Fruit fly (Drosophila melanogaster): ENCODE measurements around the gene TfIIB.

The TfIIB gene

DNA sequence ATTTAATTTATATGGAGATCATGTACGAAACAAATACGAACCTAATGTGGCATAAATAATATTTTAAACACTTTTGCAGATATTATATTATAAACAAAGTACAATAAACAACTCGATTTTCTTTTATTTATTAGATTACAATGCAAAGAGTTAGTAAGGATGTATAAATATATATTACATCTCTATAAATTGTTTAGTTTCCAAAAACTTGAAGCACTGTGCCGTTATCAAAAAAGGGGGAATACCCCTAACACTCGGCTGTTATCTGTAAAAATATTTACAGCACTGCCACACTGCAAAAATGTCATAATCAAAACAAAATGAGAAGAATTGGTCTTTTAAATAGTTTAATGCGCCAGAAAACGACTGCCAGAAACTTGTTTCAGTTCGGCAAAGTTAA lies 2.6 kb upstream of the TfIIB start, which contains the start of gene CG5188 (continued):
- no peak for TF ChIP-seq spab (GFP tag; optimal IDR thresholded peaks at IDR 0.05)
- peak; percentile 15 for TF ChIP-seq Hr39 (GFP tag; optimal IDR thresholded peaks at IDR 0.05)
- TF ChIP-seq Lpt (GFP tag; optimal IDR thresholded peaks at IDR 0.05), result peak; percentile 4
- no peak for TF ChIP-seq CG9139 (GFP tag; optimal IDR thresholded peaks at IDR 0.05)

- TF ChIP-seq fkh (GFP tag; optimal IDR thresholded peaks at IDR 0.05) (peak; percentile 96), Hr4 (GFP tag; optimal IDR thresholded peaks at IDR 0.05) (no peak)
These were observed 4.5 kb downstream of the TfIIB start, which contains the start of the genes TBC1D16 and holn1 for dm6 chr2L:10435606-10436160. Gene TBC1D16 (minus strand): TSS chr2L:10435656. Gene holn1 (plus strand): TSS chr2L:10435995.

- TF ChIP-seq esn (GFP tag; optimal IDR thresholded peaks at IDR 0.05) (peak; percentile 36), fkh (GFP tag; optimal IDR thresholded peaks at IDR 0.05) (peak; percentile 14), vri (GFP tag; optimal IDR thresholded peaks at IDR 0.05) (no peak), Ets96B (tag; optimal IDR thresholded peaks at IDR 0.05) (no peak), CG31627 (GFP tag; optimal IDR thresholded peaks at IDR 0.05) (peak; percentile 8)
These were observed 6.2 kb downstream of the TfIIB start, which contains the start of gene STUB1 for dm6 chr2L:10437317-10437716. Gene STUB1 (plus strand): TSS chr2L:10437548.

dm6 chr2L:10439174-10439573 lies 8.0 kb downstream of the TfIIB start, which contains the start of gene Nse4:
Gene Nse4 (plus strand): TSS chr2L:10439440.
- TF ChIP-seq Gug (GFP tag; IDR thresholded peaks at IDR 0.05) (no peak), net (GFP tag; optimal IDR thresholded peaks at IDR 0.05) (no peak), CG9139 (GFP tag; optimal IDR thresholded peaks at IDR 0.05) (no peak), eg (GFP tag; IDR thresholded peaks at IDR 0.05) (no peak), spab (GFP tag; optimal IDR thresholded peaks at IDR 0.05) (no peak), CG15336 (GFP tag; IDR thresholded peaks at IDR 0.05) (no peak), cyc (GFP tag; optimal IDR thresholded peaks at IDR 0.05) (no peak), CG10669 (GFP tag; optimal IDR thresholded peaks at IDR 0.05) (no peak), Sox102F (GFP tag; optimal IDR thresholded peaks at IDR 0.05) (no peak), Hr4 (GFP tag; optimal IDR thresholded peaks at IDR 0.05) (no peak), Blimp-1 (GFP tag; optimal IDR thresholded peaks at IDR 0.05) (no peak), CG31627 (GFP tag; optimal IDR thresholded peaks at IDR 0.05) (no peak), CG16779 (tag; optimal IDR thresholded peaks at IDR 0.05) (no peak), lz (GFP tag; optimal IDR thresholded peaks at IDR 0.05) (no peak), Eip78C (GFP tag) (no peak), esn (GFP tag; optimal IDR thresholded peaks at IDR 0.05) (no peak), Eip93F (GFP tag; optimal IDR thresholded peaks at IDR 0.05) (no peak)

DNA sequence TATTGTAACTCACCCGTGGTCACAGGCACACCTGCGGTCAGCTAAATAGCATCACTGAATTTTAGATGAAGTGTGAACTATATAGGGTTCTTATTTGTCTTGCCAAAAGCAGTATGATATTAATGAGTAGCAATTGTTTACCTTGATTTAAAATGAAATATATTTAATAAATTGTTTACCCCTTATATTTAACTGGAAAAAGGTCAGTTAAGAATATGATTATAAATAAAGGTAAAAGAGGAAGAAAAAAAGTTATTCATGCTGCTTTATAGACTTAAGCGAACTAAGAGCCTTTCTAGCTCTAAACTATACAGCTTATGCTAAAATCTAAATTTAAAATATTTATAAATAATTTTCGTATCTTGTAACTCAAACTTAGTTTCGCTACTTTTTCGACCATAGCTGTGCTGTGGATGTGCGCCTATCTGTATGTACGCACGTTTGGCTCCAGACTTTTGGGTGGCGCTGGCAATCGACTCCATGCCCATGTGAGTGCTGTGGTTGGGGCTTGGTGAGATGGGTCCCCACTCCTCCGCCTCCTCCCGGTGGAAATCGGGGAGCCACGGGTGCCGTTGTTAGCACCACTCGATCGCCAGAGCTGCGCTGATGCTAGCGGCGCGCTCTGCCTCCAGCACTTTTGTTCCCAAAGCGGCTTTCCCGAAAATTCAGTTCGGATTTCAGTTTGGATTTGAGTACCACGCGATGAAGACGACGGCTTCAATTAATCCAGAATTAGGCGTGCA lies 11.1 kb downstream of the TfIIB start, which contains the start of gene loh:
loh (plus strand) TSS at position 487 of the 743 bp plus-strand sequence.
- TF ChIP-seq CG6276 (GFP tag; optimal IDR thresholded peaks at IDR 0.05), result no peak
- TF ChIP-seq CG6792 (GFP tag; optimal IDR thresholded peaks at IDR 0.05), result peak; percentile 37
- peak; percentile 8 for TF ChIP-seq Blimp-1 (GFP tag; optimal IDR thresholded peaks at IDR 0.05)
- peak; percentile 49 for TF ChIP-seq CG10631 (GFP tag; optimal IDR thresholded peaks at IDR 0.05)
- TF ChIP-seq Hr4 (GFP tag; optimal IDR thresholded peaks at IDR 0.05), result peak; percentile 32
- peak; percentile 35 for TF ChIP-seq topi (GFP tag; optimal IDR thresholded peaks at IDR 0.05)
- no peak for TF ChIP-seq CG11294 (GFP tag; IDR thresholded peaks at IDR 0.05)
- no peak for TF ChIP-seq CG6854 (GFP tag; optimal IDR thresholded peaks at IDR 0.05)
- TF ChIP-seq CG3032 (tag; optimal IDR thresholded peaks at IDR 0.05), result peak; percentile 29
- peak; percentile 40 for TF ChIP-seq acj6 (GFP tag; optimal IDR thresholded peaks at IDR 0.05)
- no peak for TF ChIP-seq CG32006 (GFP tag; optimal IDR thresholded peaks at IDR 0.05)
- no peak for TF ChIP-seq vri (GFP tag; optimal IDR thresholded peaks at IDR 0.05)
- no peak for TF ChIP-seq Gug (GFP tag; IDR thresholded peaks at IDR 0.05)
- TF ChIP-seq lz (GFP tag; optimal IDR thresholded peaks at IDR 0.05), result peak; percentile 1
- no peak for TF ChIP-seq CG10669 (GFP tag; optimal IDR thresholded peaks at IDR 0.05)
- no peak for TF ChIP-seq Ets96B (tag; optimal IDR thresholded peaks at IDR 0.05)
- TF ChIP-seq OdsH (GFP tag; optimal IDR thresholded peaks at IDR 0.05), result peak; percentile 50
- TF ChIP-seq esn (GFP tag; optimal IDR thresholded peaks at IDR 0.05), result peak; percentile 60
- peak; percentile 13 for TF ChIP-seq CG11902 (GFP tag; optimal IDR thresholded peaks at IDR 0.05)
- peak; percentile 86 for TF ChIP-seq Eip78C (GFP tag)
- no peak for TF ChIP-seq Ets21C (GFP tag; optimal IDR thresholded peaks at IDR 0.05)

All from whole organism, prepupa.